Worm (Caenorhabditis elegans): ENCODE data around the gene K01A6.7.

DNA sequence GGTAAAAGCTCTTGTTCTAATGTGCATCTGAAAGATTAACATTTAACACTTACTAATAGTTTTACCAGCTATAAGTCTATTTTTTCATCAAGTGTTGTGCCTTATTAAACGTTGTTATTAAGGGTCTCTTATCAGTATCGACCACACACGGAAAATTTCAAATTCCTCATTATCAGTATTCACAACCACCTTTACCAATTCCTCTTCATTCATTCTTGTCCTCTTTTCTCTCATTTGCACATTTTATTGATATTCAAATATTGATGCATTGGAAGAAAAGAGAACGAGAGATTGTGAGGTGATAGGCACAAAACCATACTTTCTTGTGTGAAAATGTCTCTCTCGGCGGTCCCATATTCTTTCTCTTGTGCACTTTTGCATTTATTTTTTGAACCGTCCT is 16.5 kb downstream of the K01A6.7 start:
- TF ChIP-seq lsy-2 (tag; optimal IDR thresholded peaks at IDR 0.05) = no peak
- TF ChIP-seq dpl-1 (GFP tag; optimal IDR thresholded peaks at IDR 0.05) = no peak
